Fruit fly (Drosophila melanogaster) whole organism, pupa: ENCODE measurements around the gene CG33947.

Experiments
- CG10348 ChIP-seq: fragments of 200-800 bp; sonication (Bioruptor generic); IDR thresholded peaks from 2 replicates; pipeline ENCODE4 v1.3.6; 2022; ENCODE audit warnings: missing biosample characterization, missing genetic modification characterization
- CG13204 ChIP-seq: fragments of 200-800 bp; sonication (Bioruptor generic); optimal IDR thresholded peaks from 2 replicates; lab custom pipeline; 2018; ENCODE audit warnings: missing biosample characterization, mild to moderate bottlenecking, missing genetic modification characterization, moderate library complexity
- CG17806 ChIP-seq: fragments of 200-800 bp; sonication (Bioruptor generic); optimal IDR thresholded peaks from 2 replicates; lab custom pipeline; 2018; ENCODE audit warnings: missing biosample characterization, mild to moderate bottlenecking, missing genetic modification characterization, moderate library complexity
- CG32121 ChIP-seq: fragments of 200-800 bp; sonication (Bioruptor generic); IDR thresholded peaks from 2 replicates; pipeline ENCODE4 v1.3.6; 2022; ENCODE audit warnings: missing biosample characterization, missing genetic modification characterization
- CG34367 ChIP-seq: fragments of 200-800 bp; sonication (Bioruptor generic); optimal IDR thresholded peaks from 2 replicates; lab custom pipeline; 2018; ENCODE audit warnings: missing biosample characterization, mild to moderate bottlenecking, missing genetic modification characterization
- CG4496 ChIP-seq: fragments of 200-800 bp; sonication (Bioruptor generic); IDR thresholded peaks from 3 replicates; pipeline ENCODE4 v1.3.6; 2022; ENCODE audit warnings: missing biosample characterization, missing genetic modification characterization
- CG8159 ChIP-seq: fragments of 200-800 bp; sonication (Bioruptor generic); optimal IDR thresholded peaks from 3 replicates; lab custom pipeline; 2018; ENCODE audit warnings: missing biosample characterization, mild to moderate bottlenecking, missing genetic modification characterization, moderate library complexity
- CG8301 ChIP-seq: fragments of 200-800 bp; sonication (Bioruptor generic); optimal IDR thresholded peaks from 2 replicates; lab custom pipeline; 2018; ENCODE audit warnings: missing biosample characterization, mild to moderate bottlenecking, missing genetic modification characterization
- EcR ChIP-seq: fragments of 200-800 bp; sonication (Bioruptor generic); optimal IDR thresholded peaks from 3 replicates; lab custom pipeline; 2019; ENCODE audit warnings: missing biosample characterization, missing genetic modification characterization, mild to moderate bottlenecking, moderate library complexity, missing genetic modification reagents
- Pif1A ChIP-seq: fragments of 200-800 bp; sonication (Bioruptor generic); optimal IDR thresholded peaks from 3 replicates; lab custom pipeline; 2016; ENCODE audit warnings: missing biosample characterization, missing genetic modification characterization
- Pif1B ChIP-seq: fragments of 200-800 bp; sonication (Bioruptor generic); optimal IDR thresholded peaks from 3 replicates; lab custom pipeline; 2016; ENCODE audit warnings: missing biosample characterization, missing genetic modification characterization
- Snoo ChIP-seq: fragments of 200-800 bp; sonication (Bioruptor generic); optimal IDR thresholded peaks from 3 replicates; lab custom pipeline; 2017; ENCODE audit warnings: missing biosample characterization, mild to moderate bottlenecking, missing genetic modification characterization, inconsistent platforms
- fd96Ca ChIP-seq: fragments of 200-800 bp; sonication (Bioruptor generic); IDR thresholded peaks from 3 replicates; pipeline ENCODE4 v1.3.6; 2022; ENCODE audit warnings: missing biosample characterization, missing genetic modification characterization

DNA sequence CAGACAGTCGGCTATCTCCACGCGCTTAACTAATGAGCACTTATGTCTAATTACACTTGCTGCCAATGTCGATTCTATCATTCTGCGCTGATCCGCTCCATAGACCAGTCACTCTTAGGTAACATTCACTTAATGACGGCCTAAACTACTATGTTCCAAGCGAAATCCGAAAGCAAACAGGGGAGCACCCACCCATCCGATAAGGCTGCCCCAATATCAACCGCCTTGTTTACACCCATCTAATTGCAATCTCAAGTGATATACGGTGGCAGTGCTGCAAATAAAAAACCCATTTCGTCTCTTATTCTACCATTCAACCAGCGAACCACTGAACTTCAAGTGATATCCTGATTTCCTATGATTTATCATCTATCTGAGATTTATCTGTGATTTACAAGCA, 46.9 kb upstream of the CG33947 start:
- TF ChIP-seq CG8159 (tag; lab: Kevin White, UChicago): no peak
- TF ChIP-seq Pif1B: no peak
- TF ChIP-seq Pif1A (GFP tag; lab: Kevin White, UChicago): no peak
- no peak for TF ChIP-seq EcR
- no peak for TF ChIP-seq CG34367 (tag; lab: Kevin White, UChicago)
- 0 out of 2 replicates have a peak, but pooled peaks have one; percentile 12 for TF ChIP-seq CG32121 (GFP tag; lab: Robert Waterston, UW)
- TF ChIP-seq Snoo: no peak
- TF ChIP-seq CG4496 (GFP tag; lab: Robert Waterston, UW): no peak
- no peak for TF ChIP-seq CG10348 (GFP tag; lab: Robert Waterston, UW)
- TF ChIP-seq CG17806 (tag; lab: Kevin White, UChicago): no peak
- no peak for TF ChIP-seq fd96Ca (GFP tag; lab: Robert Waterston, UW)
- TF ChIP-seq CG8301 (tag; lab: Kevin White, UChicago): no peak
- TF ChIP-seq CG13204 (GFP tag; lab: Kevin White, UChicago): no peak
